In genomic region chrX:19603953-19604352, dm6 we compare ENCODE assay signal across 5 fruit fly cellular contexts.
TF ChIP-seq lines count a peak whose summit lies in the region.

No protein-coding gene starts in this region.

- peak; percentile 1 for TF ChIP-seq CTCF in whole organism, embryonic (GFP tag; optimal IDR thresholded peaks at IDR 0.05; lab: Kevin White, UChicago)

TF ChIP-seq in whole organism, adult, 20 proteins besides CTCF, POLR2A, EP300 and RAD21:
- TF ChIP-seq CG5204 (GFP tag; optimal IDR thresholded peaks at IDR 0.05; lab: Kevin White, UChicago), result peak; percentile 2
- no peak for TF ChIP-seq Crg-1 (GFP tag; optimal IDR thresholded peaks at IDR 0.05; lab: Kevin White, UChicago)
- TF ChIP-seq CG7045 (GFP tag; optimal IDR thresholded peaks at IDR 0.05; lab: Kevin White, UChicago), result peak; percentile 14

TF ChIP-seq in whole organism, embryonic, 481 proteins besides CTCF, POLR2A, EP300 and RAD21 (continues in another document):
- TF ChIP-seq dimm (GFP tag; IDR thresholded peaks at IDR 0.05; lab: Robert Waterston, UW) (peak; percentile 36; the same call in 1 of the 2 replicates), stwl (tag; optimal IDR thresholded peaks at IDR 0.05; lab: Kevin White, UChicago) (no peak), CG2712 (tag; optimal IDR thresholded peaks at IDR 0.05; lab: Kevin White, UChicago) (peak; percentile 70), D19B (GFP tag; optimal IDR thresholded peaks at IDR 0.05; lab: Kevin White, UChicago) (peak; percentile 43), Neu2 (GFP tag; optimal IDR thresholded peaks at IDR 0.05; lab: Kevin White, UChicago; ENCODE audit: borderline replicate concordance) (no peak), Atf3 (GFP tag; optimal IDR thresholded peaks at IDR 0.05; lab: Kevin White, UChicago) (peak; percentile 16), fd102C (GFP tag; optimal IDR thresholded peaks at IDR 0.05; lab: Kevin White, UChicago) (no peak), abd-A (tag; optimal IDR thresholded peaks at IDR 0.05; lab: Kevin White, UChicago) (peak; percentile 13), sd (tag; optimal IDR thresholded peaks at IDR 0.05; lab: Kevin White, UChicago) (peak; percentile 25), peb (GFP tag; IDR thresholded peaks at IDR 0.05; lab: Robert Waterston, UW) (peak; percentile 40; the same call in 1 of the 2 replicates), tup (GFP tag; optimal IDR thresholded peaks at IDR 0.05; lab: Kevin White, UChicago) (no peak), CG12071 (GFP tag; optimal IDR thresholded peaks at IDR 0.05; lab: Kevin White, UChicago) (peak; percentile 77), Aef1 (GFP tag; IDR thresholded peaks at IDR 0.05; lab: Robert Waterston, UW) (peak; percentile 77), CG13287 (GFP tag; IDR thresholded peaks at IDR 0.05; lab: Robert Waterston, UW; ENCODE audit: partially characterized antibody) (no peak), Kr (GFP tag; optimal IDR thresholded peaks at IDR 0.05; lab: Kevin White, UChicago) (no peak), MBD-R2 (GFP tag; IDR thresholded peaks at IDR 0.05; lab: Robert Waterston, UW) (peak; percentile 75), CG17568 (GFP tag; optimal IDR thresholded peaks at IDR 0.05; lab: Kevin White, UChicago) (peak; percentile 18), Vsx1 (GFP tag; optimal IDR thresholded peaks at IDR 0.05; lab: Kevin White, UChicago) (peak; percentile 68), CG18599 (GFP tag; optimal IDR thresholded peaks at IDR 0.05; lab: Kevin White, UChicago) (peak; percentile 81), salm (tag; optimal IDR thresholded peaks at IDR 0.05; lab: Kevin White, UChicago) (no peak), lab (GFP tag; optimal IDR thresholded peaks at IDR 0.05; lab: Kevin White, UChicago) (peak; percentile 89)

TF ChIP-seq in whole organism, prepupa, 60 proteins besides CTCF, POLR2A, EP300 and RAD21 (continues in another document):
- TF ChIP-seq CG3032 (tag; optimal IDR thresholded peaks at IDR 0.05; lab: Kevin White, UChicago) (peak; percentile 68), salr (GFP tag; optimal IDR thresholded peaks at IDR 0.05; lab: Kevin White, UChicago) (peak; percentile 11 to 79), CG8119 (GFP tag; IDR thresholded peaks at IDR 0.05; lab: Robert Waterston, UW) (peak; percentile 85), Met (GFP tag; optimal IDR thresholded peaks at IDR 0.05; lab: Kevin White, UChicago) (peak; percentile 75), fd85E (GFP tag; optimal IDR thresholded peaks at IDR 0.05; lab: Kevin White, UChicago) (no peak), dsx (GFP tag; optimal IDR thresholded peaks at IDR 0.05; lab: Kevin White, UChicago; ENCODE audit: poor library complexity, severe bottlenecking) (peak; percentile 66), Sox102F (GFP tag; optimal IDR thresholded peaks at IDR 0.05; lab: Kevin White, UChicago) (peak; percentile 37), Blimp-1 (GFP tag; optimal IDR thresholded peaks at IDR 0.05; lab: Kevin White, UChicago) (peak; percentile 8), CG10669 (GFP tag; optimal IDR thresholded peaks at IDR 0.05; lab: Kevin White, UChicago) (peak; percentile 61), Eip93F (GFP tag; optimal IDR thresholded peaks at IDR 0.05; lab: Kevin White, UChicago) (peak; percentile 12), dac (GFP tag; optimal IDR thresholded peaks at IDR 0.05; lab: Kevin White, UChicago) (peak; percentile 23), eg (GFP tag; IDR thresholded peaks at IDR 0.05; lab: Robert Waterston, UW) (peak; percentile 89), CG8632 (GFP tag; optimal IDR thresholded peaks at IDR 0.05; lab: Kevin White, UChicago) (peak; percentile 21), fkh (GFP tag; optimal IDR thresholded peaks at IDR 0.05; lab: Kevin White, UChicago) (peak; percentile 25), Ets21C (GFP tag; optimal IDR thresholded peaks at IDR 0.05; lab: Kevin White, UChicago) (no peak), pdm3 (GFP tag; optimal IDR thresholded peaks at IDR 0.05; lab: Kevin White, UChicago) (peak; percentile 66), CG6163 (GFP tag; IDR thresholded peaks at IDR 0.05; lab: Robert Waterston, UW) (peak; percentile 89), Ets96B (tag; optimal IDR thresholded peaks at IDR 0.05; lab: Kevin White, UChicago) (peak; percentile 68), CG6808 (GFP tag; optimal IDR thresholded peaks at IDR 0.05; lab: Kevin White, UChicago) (peak; percentile 54), lz (GFP tag; optimal IDR thresholded peaks at IDR 0.05; lab: Kevin White, UChicago) (peak; percentile 70), achi (GFP tag; optimal IDR thresholded peaks at IDR 0.05; lab: Kevin White, UChicago) (peak; percentile 74), acj6 (GFP tag; optimal IDR thresholded peaks at IDR 0.05; lab: Kevin White, UChicago) (peak; percentile 63)

TF ChIP-seq in whole organism, pupa, 21 proteins besides CTCF, POLR2A, EP300 and RAD21:
- TF ChIP-seq CG13204 (GFP tag; optimal IDR thresholded peaks at IDR 0.05; lab: Kevin White, UChicago) (peak; percentile 15), EcR (GFP tag; optimal IDR thresholded peaks at IDR 0.05; lab: Kevin White, UChicago) (no peak), fd96Ca (GFP tag; IDR thresholded peaks at IDR 0.05; lab: Robert Waterston, UW) (peak; percentile 82), Snoo (tag; optimal IDR thresholded peaks at IDR 0.05; lab: Kevin White, UChicago) (peak; percentile 72), CG8301 (tag; optimal IDR thresholded peaks at IDR 0.05; lab: Kevin White, UChicago) (peak; percentile 83), CG15710 (tag; optimal IDR thresholded peaks at IDR 0.05; lab: Kevin White, UChicago) (peak; percentile 58), Pif1B (GFP tag; optimal IDR thresholded peaks at IDR 0.05; lab: Kevin White, UChicago) (peak; percentile 73), CG17806 (tag; optimal IDR thresholded peaks at IDR 0.05; lab: Kevin White, UChicago) (peak; percentile 77), CG4496 (GFP tag; IDR thresholded peaks at IDR 0.05; lab: Robert Waterston, UW) (peak; percentile 92), CG8159 (tag; optimal IDR thresholded peaks at IDR 0.05; lab: Kevin White, UChicago) (peak; percentile 72), CG34367 (tag; optimal IDR thresholded peaks at IDR 0.05; lab: Kevin White, UChicago) (peak; percentile 55), Ets98B (GFP tag; IDR thresholded peaks at IDR 0.05; lab: Robert Waterston, UW) (peak; percentile 89), Pif1A (GFP tag; optimal IDR thresholded peaks at IDR 0.05; lab: Kevin White, UChicago) (peak; percentile 72), rn (GFP tag; IDR thresholded peaks at IDR 0.05; lab: Robert Waterston, UW) (peak; percentile 59), CG10348 (GFP tag; IDR thresholded peaks at IDR 0.05; lab: Robert Waterston, UW) (peak; percentile 26; the same call in 1 of the 2 replicates), CG14655 (GFP tag; optimal IDR thresholded peaks at IDR 0.05; lab: Kevin White, UChicago) (peak; percentile 87), CG9948 (tag; optimal IDR thresholded peaks at IDR 0.05; lab: Kevin White, UChicago) (peak; percentile 73), D1 (tag; optimal IDR thresholded peaks at IDR 0.05; lab: Kevin White, UChicago) (no peak), CG12605 (GFP tag; IDR thresholded peaks at IDR 0.05; lab: Robert Waterston, UW) (peak; percentile 72), gl (tag; optimal IDR thresholded peaks at IDR 0.05; lab: Kevin White, UChicago) (peak; percentile 23), CG32121 (GFP tag; IDR thresholded peaks at IDR 0.05; lab: Robert Waterston, UW) (peak; percentile 82)

TF ChIP-seq in whole organism, wandering third instar larva, 38 proteins besides CTCF, POLR2A, EP300 and RAD21 (continues in another document):
- peak; percentile 30 for TF ChIP-seq Sp1 (GFP tag; optimal IDR thresholded peaks at IDR 0.05; lab: Kevin White, UChicago)
- no peak for TF ChIP-seq CG32264 (GFP tag; optimal IDR thresholded peaks at IDR 0.05; lab: Kevin White, UChicago)
- TF ChIP-seq foxo (GFP tag; optimal IDR thresholded peaks at IDR 0.05; lab: Kevin White, UChicago), result peak in 1 of 2 experiments; percentile 83
- no peak for TF ChIP-seq Hr83 (GFP tag; optimal IDR thresholded peaks at IDR 0.05; lab: Kevin White, UChicago; ENCODE audit: poor library complexity, severe bottlenecking)
- no peak for TF ChIP-seq CG9705 (GFP tag; optimal IDR thresholded peaks at IDR 0.05; lab: Kevin White, UChicago)
- no peak for TF ChIP-seq Dfd (GFP tag; optimal IDR thresholded peaks at IDR 0.05; lab: Kevin White, UChicago)
- TF ChIP-seq lola (GFP tag; optimal IDR thresholded peaks at IDR 0.05; lab: Kevin White, UChicago), result no peak
- TF ChIP-seq HLH106 (tag; optimal IDR thresholded peaks at IDR 0.05; lab: Kevin White, UChicago), result peak; percentile 71
- TF ChIP-seq GATAd (GFP tag; optimal IDR thresholded peaks at IDR 0.05; lab: Kevin White, UChicago), result no peak
- no peak for TF ChIP-seq pan (optimal IDR thresholded peaks at IDR 0.05; lab: Kevin White, UChicago)
- no peak for TF ChIP-seq Hr78 (GFP tag; optimal IDR thresholded peaks at IDR 0.05; lab: Kevin White, UChicago)
- TF ChIP-seq h (GFP tag; optimal IDR thresholded peaks at IDR 0.05; lab: Kevin White, UChicago), result peak; percentile 76
- TF ChIP-seq dsf (GFP tag; optimal IDR thresholded peaks at IDR 0.05; lab: Kevin White, UChicago; ENCODE audit: borderline replicate concordance), result no peak
- TF ChIP-seq fru (GFP tag; optimal IDR thresholded peaks at IDR 0.05; lab: Kevin White, UChicago), result peak; percentile 69
- TF ChIP-seq woc (GFP tag; optimal IDR thresholded peaks at IDR 0.05; lab: Kevin White, UChicago), result no peak
- TF ChIP-seq jim (GFP tag; optimal IDR thresholded peaks at IDR 0.05; lab: Kevin White, UChicago), result no peak
- no peak for TF ChIP-seq Jra (GFP tag; optimal IDR thresholded peaks at IDR 0.05; lab: Kevin White, UChicago)
- no peak for TF ChIP-seq dl (GFP tag; optimal IDR thresholded peaks at IDR 0.05; lab: Kevin White, UChicago; ENCODE audit: insufficient read depth in 1 of 2, partially characterized antibody in 2 of 2)
- no peak for TF ChIP-seq CrebA (GFP tag; optimal IDR thresholded peaks at IDR 0.05; lab: Kevin White, UChicago; ENCODE audit: borderline replicate concordance)
- no peak for TF ChIP-seq usp (GFP tag; optimal IDR thresholded peaks at IDR 0.05; lab: Kevin White, UChicago)
- no peak for TF ChIP-seq Dif (GFP tag; optimal IDR thresholded peaks at IDR 0.05; lab: Kevin White, UChicago; ENCODE audit: partially characterized antibody)
- no peak for TF ChIP-seq Mio (GFP tag; optimal IDR thresholded peaks at IDR 0.05; lab: Kevin White, UChicago)
- TF ChIP-seq sv (GFP tag; optimal IDR thresholded peaks at IDR 0.05; lab: Kevin White, UChicago), result peak; percentile 69
- TF ChIP-seq ey (GFP tag; optimal IDR thresholded peaks at IDR 0.05; lab: Kevin White, UChicago), result peak; percentile 48
- TF ChIP-seq N (GFP tag; optimal IDR thresholded peaks at IDR 0.05; lab: Kevin White, UChicago), result no peak
- peak; percentile 32 for TF ChIP-seq Hnf4 (GFP tag; optimal IDR thresholded peaks at IDR 0.05; lab: Kevin White, UChicago)
- TF ChIP-seq OdsH (GFP tag; optimal IDR thresholded peaks at IDR 0.05; lab: Kevin White, UChicago), result peak; percentile 59
- TF ChIP-seq Rel (GFP tag; optimal IDR thresholded peaks at IDR 0.05; lab: Kevin White, UChicago), result peak; percentile 13
- TF ChIP-seq Rel (tag; optimal IDR thresholded peaks at IDR 0.05; lab: Kevin White, UChicago), result no peak
- TF ChIP-seq br (GFP tag; optimal IDR thresholded peaks at IDR 0.05; lab: Kevin White, UChicago), result peak; percentile 46
- no peak for TF ChIP-seq brk (GFP tag; optimal IDR thresholded peaks at IDR 0.05; lab: Kevin White, UChicago)
